Worm (Caenorhabditis elegans) whole organism, L2 larva: ENCODE data around the gene F53A10.2.
A peak's percentile ranks its signal among the peaks of the same experiment; 100 is the strongest.

ENCODE experiments used
- alr-1 ChIP-seq: fragments of 150-350 bp; optimal IDR thresholded peaks from 2 replicates; lab custom pipeline; 2014; ENCODE audit warnings: missing biosample characterization, missing genetic modification characterization
- elt-1 ChIP-seq: fragments of 150-350 bp; optimal IDR thresholded peaks from 2 replicates; lab custom pipeline; 2014; ENCODE audit warnings: missing biosample characterization, missing genetic modification characterization
- gmeb-1 ChIP-seq: fragments of 150-350 bp; optimal IDR thresholded peaks from 2 replicates; lab custom pipeline; 2014; ENCODE audit warnings: missing biosample characterization, missing genetic modification characterization
- skn-1 ChIP-seq: sonication (generic microtip); optimal IDR thresholded peaks from 2 replicates; lab custom pipeline; 2017; ENCODE audit warnings: missing biosample characterization, missing genetic modification characterization
- ztf-11 ChIP-seq: sonication (generic microtip); optimal IDR thresholded peaks from 2 replicates; lab custom pipeline; 2017; ENCODE audit warnings: missing biosample characterization, missing genetic modification characterization
- ztf-4 ChIP-seq: fragments of 150-350 bp; optimal IDR thresholded peaks from 2 replicates; lab custom pipeline; 2014; ENCODE audit warnings: missing biosample characterization, missing genetic modification characterization

ce11 chrII:1240436-1240835 is 43.3 kb downstream of the F53A10.2 start:
- TF ChIP-seq ztf-4 (tag; lab: Kevin White, UChicago) (no peak), elt-1 (tag; lab: Kevin White, UChicago) (peak; percentile 39), gmeb-1 (tag; lab: Kevin White, UChicago) (no peak), ztf-11 (tag; lab: Kevin White, UChicago) (no peak), skn-1 (no peak), alr-1 (tag; lab: Kevin White, UChicago) (no peak)
